Fruit fly (Drosophila melanogaster) whole organism, pupa: ENCODE measurements around the gene Mtl.

Experiments used
- CG12605 ChIP-seq: fragments of 200-800 bp; sonication (Bioruptor generic); IDR thresholded peaks from 2 replicates; pipeline ENCODE4 v1.3.6; 2022; ENCODE audit warnings: missing biosample characterization, missing genetic modification characterization
- CG14655 ChIP-seq: fragments of 200-800 bp; sonication (Bioruptor generic); optimal IDR thresholded peaks from 3 replicates; lab custom pipeline; 2017; ENCODE audit warnings: mild to moderate bottlenecking, missing biosample characterization, missing genetic modification reagents, missing genetic modification characterization
- CG17806 ChIP-seq: fragments of 200-800 bp; sonication (Bioruptor generic); optimal IDR thresholded peaks from 2 replicates; lab custom pipeline; 2018; ENCODE audit warnings: missing biosample characterization, mild to moderate bottlenecking, missing genetic modification characterization, moderate library complexity
- CG34367 ChIP-seq: fragments of 200-800 bp; sonication (Bioruptor generic); optimal IDR thresholded peaks from 2 replicates; lab custom pipeline; 2018; ENCODE audit warnings: missing biosample characterization, mild to moderate bottlenecking, missing genetic modification characterization
- CG8159 ChIP-seq: fragments of 200-800 bp; sonication (Bioruptor generic); optimal IDR thresholded peaks from 3 replicates; lab custom pipeline; 2018; ENCODE audit warnings: missing biosample characterization, mild to moderate bottlenecking, missing genetic modification characterization, moderate library complexity
- D1 ChIP-seq: fragments of 200-800 bp; sonication (Bioruptor generic); optimal IDR thresholded peaks from 2 replicates; lab custom pipeline; 2018; ENCODE audit warnings: missing biosample characterization, mild to moderate bottlenecking, missing genetic modification characterization, moderate library complexity
- Pif1A ChIP-seq: fragments of 200-800 bp; sonication (Bioruptor generic); optimal IDR thresholded peaks from 3 replicates; lab custom pipeline; 2016; ENCODE audit warnings: missing biosample characterization, missing genetic modification characterization
- Snoo ChIP-seq: fragments of 200-800 bp; sonication (Bioruptor generic); optimal IDR thresholded peaks from 3 replicates; lab custom pipeline; 2017; ENCODE audit warnings: missing biosample characterization, mild to moderate bottlenecking, missing genetic modification characterization, inconsistent platforms
- gl ChIP-seq: fragments of 200-800 bp; sonication (Bioruptor generic); optimal IDR thresholded peaks from 2 replicates; lab custom pipeline; 2018; ENCODE audit warnings: missing biosample characterization, mild to moderate bottlenecking, missing genetic modification characterization

dm6 chr3R:27608536-27608935 lies 27.7 kb upstream of the Mtl start:
- TF ChIP-seq CG17806 (tag; lab: Kevin White, UChicago) = no peak
- no peak for TF ChIP-seq CG14655 (GFP tag; lab: Kevin White, UChicago)
- TF ChIP-seq gl (tag; lab: Kevin White, UChicago) = no peak
- TF ChIP-seq Pif1A (GFP tag; lab: Kevin White, UChicago) = no peak
- no peak for TF ChIP-seq D1 (tag; lab: Kevin White, UChicago)
- TF ChIP-seq CG34367 (tag; lab: Kevin White, UChicago) = no peak
- TF ChIP-seq CG12605 (GFP tag; lab: Robert Waterston, UW) = no peak
- no peak for TF ChIP-seq CG8159
- no peak for TF ChIP-seq Snoo (tag; lab: Kevin White, UChicago)
